Worm (Caenorhabditis elegans) whole organism, L4 larva: ENCODE data around the gene F21G4.1.
A peak's percentile ranks its signal among the peaks of the same experiment; 100 is the strongest.

Experiments used
- F26F4.8 ChIP-seq: fragments of 200-800 bp; sonication (Bioruptor generic); conservative IDR thresholded peaks from 2 replicates; pipeline ENCODE4 v1.3.6; 2022; ENCODE audit warnings: missing genetic modification characterization, missing compliant biosample characterization
- F44E2.7 ChIP-seq: fragments of 200-800 bp; sonication (Bioruptor generic); IDR thresholded peaks from 2 replicates; pipeline ENCODE4 v2.1.2; 2022; ENCODE audit warnings: missing genetic modification characterization, missing compliant biosample characterization
- Y75B8A.6 ChIP-seq: fragments of 200-800 bp; sonication (Bioruptor generic); IDR thresholded peaks from 2 replicates; pipeline ENCODE4 v1.3.6; 2022; ENCODE audit warnings: missing genetic modification reagents, missing genetic modification characterization, missing compliant biosample characterization
- arid-1 ChIP-seq: fragments of 200-800 bp; sonication (Bioruptor generic); conservative IDR thresholded peaks from 2 replicates; pipeline ENCODE4 v1.3.6; 2022; ENCODE audit warnings: missing genetic modification reagents, missing genetic modification characterization, missing compliant biosample characterization
- ceh-20 ChIP-seq: fragments of 200-800 bp; sonication (Bioruptor generic); IDR thresholded peaks from 2 replicates; pipeline ENCODE4 v1.3.6; 2022; ENCODE audit warnings: missing genetic modification reagents, missing genetic modification characterization, missing compliant biosample characterization
- ceh-62 ChIP-seq: sonication (generic microtip); optimal IDR thresholded peaks from 2 replicates; lab custom pipeline; 2017; ENCODE audit warnings: missing biosample characterization, missing genetic modification characterization
- cey-2 ChIP-seq: sonication (generic microtip); optimal IDR thresholded peaks from 3 replicates; lab custom pipeline; 2017; ENCODE audit warnings: missing genetic modification characterization, mild to moderate bottlenecking, missing compliant biosample characterization, antibody characterized with exemption, borderline replicate concordance; ENCODE audit not compliant: insufficient read depth
- ctbp-1 ChIP-seq: fragments of 200-800 bp; sonication (Bioruptor generic); IDR thresholded peaks from 2 replicates; pipeline ENCODE4 v1.3.6; 2022; ENCODE audit warnings: missing genetic modification reagents, missing genetic modification characterization, missing compliant biosample characterization
- daf-16 ChIP-seq, 3 experiments: sonication (generic microtip); optimal IDR thresholded peaks; 2 replicates each; lab custom pipeline; 2016 to 2017; ENCODE audit warnings: missing genetic modification characterization in 3 of 3, missing genetic modification reagents in 3 of 3, mild to moderate bottlenecking in 2 of 3, missing compliant biosample characterization in 2 of 3, missing biosample characterization in 1 of 3, moderate library complexity in 1 of 3
- daf-19 ChIP-seq: fragments of 200-800 bp; sonication (Bioruptor generic); conservative IDR thresholded peaks from 2 replicates; pipeline ENCODE4 v1.3.6; 2022; ENCODE audit warnings: missing genetic modification characterization, missing compliant biosample characterization
- dmd-6 ChIP-seq: fragments of 200-800 bp; sonication (Bioruptor generic); IDR thresholded peaks from 2 replicates; pipeline ENCODE4 v1.3.6; 2022; ENCODE audit warnings: missing genetic modification reagents, missing genetic modification characterization, missing compliant biosample characterization
- dmd-8 ChIP-seq: fragments of 200-800 bp; sonication (Bioruptor generic); IDR thresholded peaks from 2 replicates; pipeline ENCODE4 v1.3.6; 2022; ENCODE audit warnings: missing genetic modification characterization, missing compliant biosample characterization
- dmd-9 ChIP-seq: fragments of 200-800 bp; sonication (Bioruptor generic); IDR thresholded peaks from 2 replicates; pipeline ENCODE4 v1.3.6; 2022; ENCODE audit warnings: missing genetic modification reagents, missing genetic modification characterization, missing compliant biosample characterization
- dpl-1 ChIP-seq: fragments of 150-350 bp; optimal IDR thresholded peaks from 2 replicates; lab custom pipeline; 2014; ENCODE audit warnings: missing biosample characterization, missing genetic modification reagents, missing genetic modification characterization
- dve-1 ChIP-seq: sonication (generic microtip); optimal IDR thresholded peaks from 2 replicates; lab custom pipeline; 2017; ENCODE audit warnings: antibody characterized with exemption, mild to moderate bottlenecking, missing genetic modification characterization, missing compliant biosample characterization; ENCODE audit not compliant: insufficient read depth
- egl-27 ChIP-seq: sonication (generic microtip); optimal IDR thresholded peaks from 3 replicates; lab custom pipeline; 2017; ENCODE audit warnings: missing biosample characterization, missing genetic modification reagents, missing genetic modification characterization
- fkh-10 ChIP-seq: fragments of 150-350 bp; optimal IDR thresholded peaks from 2 replicates; lab custom pipeline; 2014; ENCODE audit warnings: missing biosample characterization, missing genetic modification reagents, missing genetic modification characterization
- hif-1 ChIP-seq, 2 experiments: sonication (generic microtip); optimal IDR thresholded peaks; 2 replicates each; lab custom pipeline; 2016 to 2017; ENCODE audit warnings: missing compliant biosample characterization in 2 of 2, missing genetic modification characterization in 2 of 2, missing genetic modification reagents in 2 of 2, missing genotype in 2 of 2, mild to moderate bottlenecking in 1 of 2
- hlh-11 ChIP-seq: fragments of 200-800 bp; sonication (Bioruptor generic); optimal IDR thresholded peaks from 2 replicates; lab custom pipeline; 2018; ENCODE audit warnings: mild to moderate bottlenecking, missing genetic modification characterization, missing compliant biosample characterization
- lin-15B ChIP-seq: fragments of 150-350 bp; sonication (generic microtip); optimal IDR thresholded peaks from 3 replicates; lab custom pipeline; 2014; ENCODE audit warnings: missing biosample characterization, missing genetic modification characterization
- lin-39 ChIP-seq: fragments of 150-350 bp; optimal IDR thresholded peaks from 2 replicates; lab custom pipeline; 2014; ENCODE audit warnings: missing biosample characterization, missing genetic modification reagents, missing genetic modification characterization
- lir-3 ChIP-seq: sonication (generic microtip); optimal IDR thresholded peaks from 2 replicates; lab custom pipeline; 2016; ENCODE audit warnings: mild to moderate bottlenecking, missing genetic modification characterization, missing compliant biosample characterization
- madf-5 ChIP-seq, 2 experiments: fragments of 200-800 bp; sonication (Bioruptor generic); IDR thresholded peaks; 2 replicates each; pipeline ENCODE4 v1.3.6; 2022; ENCODE audit warnings: missing compliant biosample characterization in 2 of 2, missing genetic modification characterization in 2 of 2
- madf-9 ChIP-seq: fragments of 200-800 bp; sonication (Bioruptor generic); conservative IDR thresholded peaks from 2 replicates; pipeline ENCODE4 v1.3.6; 2022; ENCODE audit warnings: missing genetic modification reagents, missing genetic modification characterization, missing compliant biosample characterization
- mdl-1 ChIP-seq, 2 experiments: fragments of 150-350 bp in 1 of 2; sonication (generic microtip) in 1 of 2; optimal IDR thresholded peaks; 2 replicates each; lab custom pipeline; 2014 to 2017; ENCODE audit warnings: missing biosample characterization in 2 of 2, missing genetic modification characterization in 2 of 2
- mes-2 ChIP-seq: sonication (generic microtip); optimal IDR thresholded peaks from 2 replicates; lab custom pipeline; 2016; ENCODE audit warnings: missing genotype, mild to moderate bottlenecking, missing genetic modification characterization, missing compliant biosample characterization; ENCODE audit not compliant: poor library complexity, severe bottlenecking
- mxl-2 ChIP-seq: fragments of 200-800 bp; sonication (Bioruptor generic); conservative IDR thresholded peaks from 2 replicates; pipeline ENCODE4 v1.3.6; 2022; ENCODE audit warnings: missing genetic modification reagents, missing genetic modification characterization, missing compliant biosample characterization
- nhr-111 ChIP-seq: fragments of 200-800 bp; sonication (Bioruptor generic); optimal IDR thresholded peaks from 2 replicates; lab custom pipeline; 2018; ENCODE audit warnings: mild to moderate bottlenecking, missing genetic modification characterization, missing compliant biosample characterization
- nhr-28 ChIP-seq: fragments of 150-350 bp; optimal IDR thresholded peaks from 2 replicates; lab custom pipeline; 2014; ENCODE audit warnings: missing biosample characterization, missing genetic modification characterization
- nhr-41 ChIP-seq: fragments of 200-800 bp; sonication (Bioruptor generic); IDR thresholded peaks from 2 replicates; pipeline ENCODE4 v1.3.6; 2022; ENCODE audit warnings: missing genetic modification reagents, missing genetic modification characterization, missing compliant biosample characterization
- nhr-42 ChIP-seq: fragments of 200-800 bp; sonication (Bioruptor generic); IDR thresholded peaks from 2 replicates; pipeline ENCODE4 v1.3.6; 2022; ENCODE audit warnings: missing genetic modification characterization, missing compliant biosample characterization
- nhr-77 ChIP-seq: fragments of 150-350 bp; optimal IDR thresholded peaks from 2 replicates; lab custom pipeline; 2014; ENCODE audit warnings: missing biosample characterization, missing genetic modification characterization
- php-3 ChIP-seq: fragments of 200-800 bp; sonication (Bioruptor generic); IDR thresholded peaks from 2 replicates; pipeline ENCODE4 v1.3.6; 2022; ENCODE audit warnings: missing genetic modification reagents, missing genetic modification characterization, missing compliant biosample characterization
- pqm-1 ChIP-seq: sonication (generic microtip); optimal IDR thresholded peaks from 2 replicates; lab custom pipeline; 2017; ENCODE audit warnings: missing biosample characterization, missing genetic modification characterization
- saeg-2 ChIP-seq: fragments of 200-800 bp; sonication (Bioruptor generic); IDR thresholded peaks from 2 replicates; pipeline ENCODE4 v1.3.6; 2022; ENCODE audit warnings: missing genetic modification reagents, missing genetic modification characterization, missing compliant biosample characterization
- snpc-1.2 ChIP-seq: fragments of 200-800 bp; sonication (Bioruptor generic); IDR thresholded peaks from 2 replicates; pipeline ENCODE4 v1.3.6; 2022; ENCODE audit warnings: missing genetic modification reagents, missing genetic modification characterization, missing compliant biosample characterization
- unc-39 ChIP-seq: sonication (generic microtip); optimal IDR thresholded peaks from 2 replicates; lab custom pipeline; 2017; ENCODE audit warnings: missing biosample characterization, missing genetic modification characterization
- zip-11 ChIP-seq: fragments of 200-800 bp; sonication (Bioruptor generic); IDR thresholded peaks from 2 replicates; pipeline ENCODE4 v1.3.6; 2022; ENCODE audit warnings: missing genetic modification characterization, missing compliant biosample characterization

F21G4.1 gene

ce11 chrX:9924962-9925361, 32.8 kb upstream of the F21G4.1 start, which contains the start of gene ugt-23:
ugt-23 (minus strand) TSS chrX:9925173.
- TF ChIP-seq dve-1: peak; percentile 31
- TF ChIP-seq dmd-6 (GFP tag; lab: Robert Waterston, UW): no peak
- no peak for TF ChIP-seq F26F4.8 (GFP tag; lab: Robert Waterston, UW)
- no peak for TF ChIP-seq nhr-111 (GFP tag; lab: Kevin White, UChicago)
- no peak for TF ChIP-seq F44E2.7 (GFP tag; lab: Robert Waterston, UW)
- TF ChIP-seq lin-15B (tag; lab: Kevin White, UChicago): no peak
- TF ChIP-seq zip-11 (GFP tag; lab: Robert Waterston, UW): no peak
- TF ChIP-seq Y75B8A.6 (GFP tag; lab: Robert Waterston, UW): no peak
- peak; percentile 89 for TF ChIP-seq pqm-1 (tag; lab: Kevin White, UChicago)
- no peak for TF ChIP-seq unc-39 (tag; lab: Kevin White, UChicago)
- TF ChIP-seq daf-16 (GFP tag; optimal IDR thresholded peaks at IDR 0.05; lab: Kevin White, UChicago): no peak
- TF ChIP-seq daf-16 (tag; optimal IDR thresholded peaks at IDR 0.05; lab: Kevin White, UChicago): peak; percentile 72
- TF ChIP-seq nhr-28 (tag; lab: Kevin White, UChicago): peak; percentile 63
- TF ChIP-seq snpc-1.2: no peak
- 0 out of 2 replicates have a peak, but pooled peaks have one; percentile 29 for TF ChIP-seq php-3 (GFP tag; lab: Robert Waterston, UW)

- TF ChIP-seq cey-2: no peak
- TF ChIP-seq mxl-2 (GFP tag; lab: Robert Waterston, UW): no peak
These were observed 29.1 kb upstream of the F21G4.1 start, which contains the start of gene C17G1.2 for ce11 chrX:9921257-9921656. C17G1.2 (plus strand) TSS chrX:9921557.

ce11 chrX:9918997-9919396, 26.9 kb upstream of the F21G4.1 start, which contains the start of gene folr-1:
folr-1 (plus strand) TSS chrX:9919297.
- TF ChIP-seq lir-3 (tag; lab: Kevin White, UChicago) (no peak), dmd-6 (GFP tag; lab: Robert Waterston, UW) (no peak), hlh-11 (tag; lab: Kevin White, UChicago) (no peak), ceh-62 (tag; lab: Kevin White, UChicago) (no peak), dmd-9 (GFP tag; lab: Robert Waterston, UW) (no peak), zip-11 (GFP tag; lab: Robert Waterston, UW) (no peak), mes-2 (no peak), arid-1 (no peak), dve-1 (no peak), nhr-42 (GFP tag; lab: Robert Waterston, UW) (no peak), Y75B8A.6 (GFP tag; lab: Robert Waterston, UW) (no peak), egl-27 (tag; lab: Kevin White, UChicago) (no peak), ceh-20 (GFP tag; lab: Robert Waterston, UW) (no peak), nhr-41 (GFP tag; lab: Robert Waterston, UW) (no peak)

ce11 chrX:9917362-9917761, 25.2 kb upstream of the F21G4.1 start, which contains the start of gene F21G4.6:
F21G4.6 (minus strand) TSS chrX:9917448.
- no peak for TF ChIP-seq egl-27 (tag; lab: Kevin White, UChicago)
- TF ChIP-seq ctbp-1 (GFP tag; lab: Robert Waterston, UW): no peak
- no peak for TF ChIP-seq cey-2
- TF ChIP-seq, all 104 proteins: peak for 0

- TF ChIP-seq nhr-77 (tag; lab: Kevin White, UChicago) (no peak), snpc-1.2 (no peak), lin-39 (no peak), dmd-8 (GFP tag; lab: Robert Waterston, UW) (no peak), mdl-1 (tag; optimal IDR thresholded peaks at IDR 0.05; lab: Kevin White, UChicago) (no peak), hif-1 (tag; optimal IDR thresholded peaks at IDR 0.05; lab: Kevin White, UChicago) (no peak), madf-5 (GFP tag; IDR thresholded peaks at IDR 0.05; lab: Robert Waterston, UW) (no peak), saeg-2 (GFP tag; lab: Robert Waterston, UW) (no peak), madf-9 (GFP tag; lab: Robert Waterston, UW) (no peak), ceh-62 (tag; lab: Kevin White, UChicago) (no peak), fkh-10 (no peak), daf-19 (GFP tag; lab: Robert Waterston, UW) (no peak), dpl-1 (GFP tag; lab: Kevin White, UChicago) (no peak)
These were observed 13.7 kb upstream of the F21G4.1 start, which contains the start of gene F21G4.5 for ce11 chrX:9905840-9906239. F21G4.5 (plus strand) TSS chrX:9906140.
